Fruit fly (Drosophila melanogaster) whole organism, embryonic: ENCODE data around the gene CG32425.

Experiments used
- Adf1 ChIP-seq: fragments of 200-800 bp; sonication (Bioruptor generic); IDR thresholded peaks from 2 replicates; pipeline ENCODE4 v1.3.6; 2022; ENCODE audit warnings: missing biosample characterization, missing genetic modification characterization
- Atf6 ChIP-seq: fragments of 200-800 bp; sonication (Bioruptor generic); IDR thresholded peaks from 2 replicates; pipeline ENCODE4 v1.3.6; 2022; ENCODE audit warnings: missing biosample characterization, missing genetic modification characterization
- C15 ChIP-seq: fragments of 200-800 bp; sonication (Bioruptor generic); IDR thresholded peaks from 3 replicates; pipeline ENCODE4 v1.3.6; 2022; ENCODE audit warnings: missing biosample characterization, missing genetic modification characterization
- CG14050 ChIP-seq: fragments of 200-800 bp; sonication (Bioruptor generic); IDR thresholded peaks from 3 replicates; pipeline ENCODE4 v1.3.6; 2022; ENCODE audit warnings: missing biosample characterization, missing genetic modification characterization
- CG14441 ChIP-seq: fragments of 200-800 bp; sonication (Bioruptor generic); IDR thresholded peaks from 2 replicates; pipeline ENCODE4 v1.3.6; 2022; ENCODE audit warnings: missing biosample characterization, missing genetic modification characterization
- CG15073 ChIP-seq: fragments of 200-800 bp; sonication (Bioruptor generic); optimal IDR thresholded peaks from 2 replicates; lab custom pipeline; 2016; ENCODE audit warnings: missing biosample characterization, missing genetic modification characterization
- CG2889 ChIP-seq: fragments of 200-800 bp; sonication (Bioruptor generic); IDR thresholded peaks from 3 replicates; pipeline ENCODE4 v1.3.6; 2022; ENCODE audit warnings: missing biosample characterization, missing genetic modification characterization
- CG30020 ChIP-seq: fragments of 200-800 bp; optimal IDR thresholded peaks from 2 replicates; lab custom pipeline; 2019; ENCODE audit warnings: missing biosample characterization, mild to moderate bottlenecking, missing genetic modification characterization, moderate library complexity
- CG30431 ChIP-seq: fragments of 200-800 bp; sonication (Bioruptor generic); optimal IDR thresholded peaks from 2 replicates; lab custom pipeline; 2017; ENCODE audit warnings: missing biosample characterization, missing genetic modification characterization
- CG33213 ChIP-seq: fragments of 200-800 bp; sonication (Bioruptor generic); optimal IDR thresholded peaks from 3 replicates; lab custom pipeline; 2016; ENCODE audit warnings: missing biosample characterization, missing genetic modification characterization
- CG34376 ChIP-seq: fragments of 200-800 bp; sonication (Bioruptor generic); optimal IDR thresholded peaks from 2 replicates; lab custom pipeline; 2018; ENCODE audit warnings: missing biosample characterization, mild to moderate bottlenecking, missing genetic modification characterization
- CG43689 ChIP-seq: fragments of 200-800 bp; sonication (Bioruptor generic); IDR thresholded peaks from 2 replicates; pipeline ENCODE4 v1.3.6; 2022; ENCODE audit warnings: missing biosample characterization, missing genetic modification characterization
- CG6254 ChIP-seq: fragments of 200-800 bp; sonication (Bioruptor generic); optimal IDR thresholded peaks from 3 replicates; lab custom pipeline; 2017; ENCODE audit warnings: mild to moderate bottlenecking, missing biosample characterization, missing genetic modification reagents, missing genetic modification characterization
- CG6272 ChIP-seq: fragments of 200-800 bp; sonication (Bioruptor generic); IDR thresholded peaks from 2 replicates; pipeline ENCODE4 v1.3.6; 2022; ENCODE audit warnings: missing biosample characterization, missing genetic modification characterization
- CG7357 ChIP-seq: fragments of 200-800 bp; sonication (Bioruptor generic); IDR thresholded peaks from 3 replicates; pipeline ENCODE4 v1.3.6; 2022; ENCODE audit warnings: missing biosample characterization, missing genetic modification characterization
- CG7786 ChIP-seq: fragments of 200-800 bp; sonication (Bioruptor generic); optimal IDR thresholded peaks from 2 replicates; lab custom pipeline; 2016; ENCODE audit warnings: missing biosample characterization, missing genetic modification characterization
- CG8944 ChIP-seq: fragments of 200-800 bp; sonication (Bioruptor generic); optimal IDR thresholded peaks from 3 replicates; lab custom pipeline; 2016; ENCODE audit warnings: missing biosample characterization, missing genetic modification characterization
- CTCF ChIP-seq: fragments of 200-800 bp; sonication (Bioruptor generic); optimal IDR thresholded peaks from 2 replicates; lab custom pipeline; 2017; ENCODE audit warnings: missing biosample characterization, mild to moderate bottlenecking, missing genetic modification characterization, moderate library complexity
- D ChIP-seq, 2 experiments: fragments of 200-800 bp in 1 of 2; fragments of >200 bp in 1 of 2; sonication (Bioruptor generic) in 1 of 2; optimal IDR thresholded peaks; 2 replicates in 1 of 2; 3 replicates in 1 of 2; lab custom pipeline; 2017; ENCODE audit warnings: mild to moderate bottlenecking in 1 of 2, missing biosample characterization in 1 of 2, missing genetic modification characterization in 1 of 2, missing genetic modification reagents in 1 of 2
- Dip2 ChIP-seq: fragments of 200-800 bp; sonication (Bioruptor generic); IDR thresholded peaks from 2 replicates; pipeline ENCODE4 v1.3.6; 2022; ENCODE audit warnings: missing biosample characterization, missing genetic modification characterization
- Drgx ChIP-seq: fragments of 200-800 bp; sonication (Bioruptor generic); IDR thresholded peaks from 2 replicates; pipeline ENCODE4 v1.3.6; 2022; ENCODE audit warnings: missing biosample characterization, missing genetic modification characterization
- HLH54F ChIP-seq: fragments of 200-800 bp; sonication (Bioruptor generic); optimal IDR thresholded peaks from 3 replicates; lab custom pipeline; 2016; ENCODE audit warnings: missing biosample characterization, missing genetic modification characterization
- Kr ChIP-seq: fragments of 200-800 bp; sonication (Bioruptor generic); optimal IDR thresholded peaks from 2 replicates; lab custom pipeline; 2017; ENCODE audit warnings: missing biosample characterization, mild to moderate bottlenecking, missing genetic modification characterization
- Lim3 ChIP-seq: fragments of 200-800 bp; sonication (Bioruptor generic); IDR thresholded peaks from 2 replicates; pipeline ENCODE4 v1.3.6; 2022; ENCODE audit warnings: missing biosample characterization, missing genetic modification characterization
- Optix ChIP-seq: fragments of 200-800 bp; sonication (Bioruptor generic); IDR thresholded peaks from 3 replicates; pipeline ENCODE4 v1.3.6; 2022; ENCODE audit warnings: missing biosample characterization, missing genetic modification characterization
- Sox100B ChIP-seq: fragments of 200-800 bp; sonication (Bioruptor generic); optimal IDR thresholded peaks from 3 replicates; lab custom pipeline; 2018; ENCODE audit warnings: missing biosample characterization, mild to moderate bottlenecking, missing genetic modification characterization
- Ssrp ChIP-seq: fragments of 200-800 bp; sonication (Bioruptor generic); optimal IDR thresholded peaks from 2 replicates; lab custom pipeline; 2018; ENCODE audit warnings: missing biosample characterization, mild to moderate bottlenecking, missing genetic modification characterization, moderate library complexity
- ab ChIP-seq: fragments of 200-800 bp; sonication (Bioruptor generic); optimal IDR thresholded peaks from 2 replicates; lab custom pipeline; 2016; ENCODE audit warnings: missing biosample characterization, missing genetic modification characterization
- amos ChIP-seq: fragments of 200-800 bp; sonication (Bioruptor generic); IDR thresholded peaks from 2 replicates; pipeline ENCODE4 v1.3.6; 2022; ENCODE audit warnings: missing biosample characterization, missing genetic modification characterization; ENCODE audit not compliant: partially characterized antibody
- ash1 ChIP-seq: fragments of 200-800 bp; sonication (Bioruptor generic); optimal IDR thresholded peaks from 2 replicates; lab custom pipeline; 2018; ENCODE audit warnings: missing biosample characterization, mild to moderate bottlenecking, missing genetic modification characterization
- ato ChIP-seq: fragments of 200-800 bp; sonication (Bioruptor generic); IDR thresholded peaks from 2 replicates; pipeline ENCODE4 v1.3.6; 2022; ENCODE audit warnings: missing biosample characterization, missing genetic modification characterization; ENCODE audit not compliant: partially characterized antibody
- bowl ChIP-seq: fragments of 200-800 bp; sonication (Bioruptor generic); IDR thresholded peaks from 2 replicates; pipeline ENCODE4 v1.3.6; 2022; ENCODE audit warnings: missing biosample characterization, missing genetic modification characterization
- bsh ChIP-seq, 2 experiments: fragments of 200-800 bp; sonication (Bioruptor generic); optimal IDR thresholded peaks; 2 replicates each; lab custom pipeline; 2017 to 2018; ENCODE audit warnings: mild to moderate bottlenecking in 2 of 2, missing biosample characterization in 2 of 2, missing genetic modification characterization in 2 of 2, moderate library complexity in 1 of 2
- cato ChIP-seq: fragments of 200-800 bp; sonication (Bioruptor generic); optimal IDR thresholded peaks from 2 replicates; lab custom pipeline; 2016; ENCODE audit warnings: missing biosample characterization, missing genetic modification characterization, borderline replicate concordance
- crol ChIP-seq: fragments of 200-800 bp; sonication (Bioruptor generic); IDR thresholded peaks from 2 replicates; pipeline ENCODE4 v1.3.6; 2022; ENCODE audit warnings: missing biosample characterization, missing genetic modification characterization
- dpn ChIP-seq, 2 experiments: fragments of 200-800 bp; sonication (Bioruptor generic); optimal IDR thresholded peaks; 3 replicates each; lab custom pipeline; 2016; ENCODE audit warnings: missing biosample characterization in 2 of 2, missing genetic modification characterization in 2 of 2
- fu2 ChIP-seq: fragments of 200-800 bp; sonication (Bioruptor generic); optimal IDR thresholded peaks from 2 replicates; lab custom pipeline; 2016; ENCODE audit warnings: missing biosample characterization, missing genetic modification characterization
- her ChIP-seq: fragments of 200-800 bp; sonication (Bioruptor generic); optimal IDR thresholded peaks from 2 replicates; lab custom pipeline; 2016; ENCODE audit warnings: missing biosample characterization, missing genetic modification characterization
- kni ChIP-seq: fragments of 200-800 bp; sonication (Bioruptor generic); optimal IDR thresholded peaks from 3 replicates; lab custom pipeline; 2017; ENCODE audit warnings: mild to moderate bottlenecking, missing biosample characterization, missing genetic modification reagents, missing genetic modification characterization
- knrl ChIP-seq: fragments of 200-800 bp; sonication (Bioruptor generic); IDR thresholded peaks from 3 replicates; pipeline ENCODE4 v1.3.6; 2022; ENCODE audit warnings: missing biosample characterization, missing genetic modification characterization; ENCODE audit not compliant: partially characterized antibody
- lilli ChIP-seq: fragments of 200-800 bp; sonication (Bioruptor generic); optimal IDR thresholded peaks from 3 replicates; lab custom pipeline; 2016; ENCODE audit warnings: missing biosample characterization, missing genetic modification characterization
- mld ChIP-seq: fragments of 200-800 bp; sonication (Bioruptor generic); IDR thresholded peaks from 3 replicates; pipeline ENCODE4 v1.3.6; 2022; ENCODE audit warnings: missing biosample characterization, missing genetic modification characterization; ENCODE audit not compliant: partially characterized antibody
- onecut ChIP-seq: fragments of 200-800 bp; sonication (Bioruptor generic); IDR thresholded peaks from 2 replicates; pipeline ENCODE4 v1.3.6; 2022; ENCODE audit warnings: missing biosample characterization, missing genetic modification characterization
- pan ChIP-seq, 4 experiments: fragments of >200 bp in 3 of 4; fragments of 200-800 bp in 1 of 4; sonication (Bioruptor generic) in 1 of 4; optimal IDR thresholded peaks in 3 of 4; IDR thresholded peaks in 1 of 4; 2 replicates each; pipeline versions ENCODE4 v1.3.6 to Lab custom; 2017 to 2022; ENCODE audit warnings: missing biosample characterization in 2 of 4, missing genetic modification characterization in 2 of 4, mixed read lengths in 1 of 4
- pb ChIP-seq: fragments of 200-800 bp; sonication (Bioruptor generic); optimal IDR thresholded peaks from 3 replicates; lab custom pipeline; 2016; ENCODE audit warnings: missing biosample characterization, missing genetic modification characterization
- pros ChIP-seq: fragments of 200-800 bp; sonication (Bioruptor generic); optimal IDR thresholded peaks from 3 replicates; lab custom pipeline; 2019; ENCODE audit warnings: missing biosample characterization, mild to moderate bottlenecking, missing genetic modification characterization, moderate library complexity
- run ChIP-seq: fragments of 200-800 bp; sonication (Bioruptor generic); optimal IDR thresholded peaks from 3 replicates; lab custom pipeline; 2018; ENCODE audit warnings: missing biosample characterization, mild to moderate bottlenecking, missing genetic modification characterization
- sima ChIP-seq: fragments of 200-800 bp; sonication (Bioruptor generic); optimal IDR thresholded peaks from 2 replicates; lab custom pipeline; 2016; ENCODE audit warnings: missing biosample characterization, missing genetic modification characterization
- sob ChIP-seq: fragments of 200-800 bp; sonication (Bioruptor generic); IDR thresholded peaks from 2 replicates; pipeline ENCODE4 v1.3.6; 2022; ENCODE audit warnings: missing biosample characterization, missing genetic modification characterization
- trem ChIP-seq: fragments of 200-800 bp; optimal IDR thresholded peaks from 3 replicates; lab custom pipeline; 2019; ENCODE audit warnings: missing biosample characterization, mild to moderate bottlenecking, missing genetic modification characterization, moderate library complexity

Gene CG32425

dm6 chr3L:20526196-20526740 is 29.1 kb downstream of the CG32425 start, which contains the start of gene Nubp2 (continued):
- TF ChIP-seq kni (GFP tag; lab: Kevin White, UChicago) (peak; percentile 93), CG14050 (peak; percentile 88), CG30431 (GFP tag; lab: Kevin White, UChicago) (peak; percentile 91), Lim3 (GFP tag; lab: Robert Waterston, UW) (peak; percentile 63; the same call in 1 of the 2 replicates), Drgx (GFP tag; lab: Robert Waterston, UW) (peak; percentile 83), dpn (GFP tag; optimal IDR thresholded peaks at IDR 0.05; lab: Kevin White, UChicago) (peak; percentile 96 to 97), amos (GFP tag; lab: Robert Waterston, UW) (no peak), Ssrp (peak; percentile 97), CG15073 (GFP tag; lab: Kevin White, UChicago) (peak; percentile 78), sima (GFP tag; lab: Kevin White, UChicago) (peak; percentile 70), knrl (GFP tag; lab: Robert Waterston, UW) (peak; percentile 28; the same call in 1 of the 3 replicates), mld (GFP tag; lab: Robert Waterston, UW) (no peak), ash1 (GFP tag; lab: Kevin White, UChicago) (peak; percentile 64), CG7357 (GFP tag; lab: Robert Waterston, UW) (peak; percentile 88), CG33213 (GFP tag; lab: Kevin White, UChicago) (peak; percentile 86), ab (peak; percentile 73), sob (peak; percentile 94), C15 (GFP tag; lab: Robert Waterston, UW) (peak; percentile 75; the same call in 2 of the 3 replicates), Adf1 (peak; percentile 78), pan (optimal IDR thresholded peaks at IDR 0.05; lab: Kevin White, UChicago) (no peak), pan (GFP tag; optimal IDR thresholded peaks at IDR 0.05 in 1 of 2, IDR thresholded peaks at IDR 0.05 in 1 of 2) (peak in 1 of 2 experiments; percentile 90), fu2 (peak; percentile 94), CG34376 (peak; percentile 95), Kr (peak; percentile 15), CG2889 (no peak; the same call in 1 of the 3 replicates), Dip2 (GFP tag; lab: Robert Waterston, UW) (no peak; the same call in 1 of the 2 replicates), bsh (GFP tag; optimal IDR thresholded peaks at IDR 0.05; lab: Kevin White, UChicago) (peak; percentile 66 to 92), pros (GFP tag; lab: Kevin White, UChicago) (peak; percentile 53), cato (GFP tag; lab: Kevin White, UChicago) (peak; percentile 93), her (peak; percentile 79), D (optimal IDR thresholded peaks at IDR 0.05; lab: Kevin White, UChicago) (no peak), D (GFP tag; optimal IDR thresholded peaks at IDR 0.05; lab: Kevin White, UChicago) (peak; percentile 94), CTCF (GFP tag; lab: Kevin White, UChicago) (peak; percentile 49), bowl (GFP tag; lab: Robert Waterston, UW) (peak; percentile 61; the same call in 1 of the 2 replicates), onecut (GFP tag; lab: Robert Waterston, UW) (peak; percentile 78), Atf6 (GFP tag; lab: Robert Waterston, UW) (peak; percentile 94), run (peak; percentile 84), CG6272 (peak; percentile 92), CG43689 (GFP tag; lab: Robert Waterston, UW) (peak; percentile 73), CG8944 (GFP tag; lab: Kevin White, UChicago) (peak; percentile 92), Sox100B (peak; percentile 94), HLH54F (peak; percentile 97), CG7786 (GFP tag; lab: Kevin White, UChicago) (peak; percentile 90), crol (GFP tag; lab: Robert Waterston, UW) (no peak), pb (peak; percentile 74), lilli (GFP tag; lab: Kevin White, UChicago) (peak; percentile 97), Optix (GFP tag; lab: Robert Waterston, UW) (peak; percentile 74; the same call in 2 of the 3 replicates), trem (peak; percentile 92), CG14441 (GFP tag; lab: Robert Waterston, UW) (peak; percentile 90), CG6254 (GFP tag; lab: Kevin White, UChicago) (peak; percentile 83), ato (no peak), CG30020 (peak; percentile 91)
